Fruit fly (Drosophila melanogaster): ENCODE results near the gene CG12480.

CG12480 gene

DNA sequence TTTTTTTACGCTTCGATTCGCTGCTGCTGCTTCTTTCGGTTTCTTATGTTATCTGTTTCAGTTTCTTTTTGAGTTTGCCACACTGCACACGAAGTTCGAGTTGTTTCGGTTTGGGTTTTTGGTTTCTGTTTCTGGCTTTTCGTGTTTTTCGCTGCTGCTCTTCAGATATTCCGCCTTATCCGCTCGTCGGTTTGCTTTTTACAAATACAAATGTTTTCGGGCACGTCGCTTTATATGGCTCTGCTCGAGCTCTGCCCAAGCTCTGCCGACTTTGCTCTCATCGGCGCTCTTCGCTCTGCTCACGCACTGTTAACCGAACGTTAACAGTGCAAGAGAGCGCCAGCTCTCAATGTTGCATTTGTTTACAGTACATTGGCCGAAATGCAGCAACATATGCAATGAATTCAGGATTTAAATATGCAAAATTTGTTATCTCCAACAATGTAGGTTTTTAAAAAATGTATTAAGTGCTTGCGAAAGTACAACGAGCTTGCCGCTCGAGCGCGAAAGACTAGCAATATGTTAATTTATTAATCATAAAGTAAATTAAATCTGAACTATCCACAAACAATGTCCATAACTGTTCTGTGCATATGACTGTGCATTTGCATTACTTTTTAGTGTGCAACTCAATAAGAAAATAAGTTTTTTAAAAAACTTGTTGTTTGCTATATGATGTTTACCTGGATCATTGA, 42.0 kb downstream of the CG12480 start (continued):
- TF ChIP-seq Lhr (GFP tag; optimal IDR thresholded peaks at IDR 0.05), result no peak
- TF ChIP-seq zen (tag; optimal IDR thresholded peaks at IDR 0.05), result no peak
- no peak for TF ChIP-seq CG14965 (GFP tag; optimal IDR thresholded peaks at IDR 0.05; ENCODE audit: borderline replicate concordance)
- TF ChIP-seq CG14860 (GFP tag; IDR thresholded peaks at IDR 0.05; ENCODE audit: partially characterized antibody), result no peak
- TF ChIP-seq gcm2 (GFP tag; optimal IDR thresholded peaks at IDR 0.05), result no peak
- peak; percentile 57; the same call in 2 of the 3 replicates for TF ChIP-seq CG17361 (GFP tag; IDR thresholded peaks at IDR 0.05)
- TF ChIP-seq CG34224 (GFP tag; IDR thresholded peaks at IDR 0.05; ENCODE audit: partially characterized antibody), result no peak
- peak; percentile 12 for TF ChIP-seq grau (tag; optimal IDR thresholded peaks at IDR 0.05)
- no peak for TF ChIP-seq btn (GFP tag; optimal IDR thresholded peaks at IDR 0.05)
- no peak for TF ChIP-seq CG1233 (GFP tag; optimal IDR thresholded peaks at IDR 0.05)
- no peak for TF ChIP-seq wek (GFP tag; optimal IDR thresholded peaks at IDR 0.05)
- TF ChIP-seq caup (GFP tag; optimal IDR thresholded peaks at IDR 0.05; ENCODE audit: severe bottlenecking), result peak; percentile 1
- no peak for TF ChIP-seq ab (GFP tag; optimal IDR thresholded peaks at IDR 0.05)
- no peak for TF ChIP-seq CG16779 (GFP tag; IDR thresholded peaks at IDR 0.05)
- no peak for TF ChIP-seq ci (GFP tag; IDR thresholded peaks at IDR 0.05)
- no peak for TF ChIP-seq z (GFP tag; IDR thresholded peaks at IDR 0.05)
- TF ChIP-seq dpn (GFP tag; optimal IDR thresholded peaks at IDR 0.05), result no peak
- TF ChIP-seq chm (GFP tag; IDR thresholded peaks at IDR 0.05), result peak; percentile 80
- TF ChIP-seq CG17912 (GFP tag; optimal IDR thresholded peaks at IDR 0.05), result no peak
- TF ChIP-seq lov (optimal IDR thresholded peaks at IDR 0.05), result no peak
- no peak for TF ChIP-seq lov (GFP tag; IDR thresholded peaks at IDR 0.05)
- TF ChIP-seq sc (optimal IDR thresholded peaks at IDR 0.05), result no peak
- no peak for TF ChIP-seq sc (GFP tag; optimal IDR thresholded peaks at IDR 0.05)
- TF ChIP-seq BtbVII (GFP tag; optimal IDR thresholded peaks at IDR 0.05), result no peak
- no peak for TF ChIP-seq CG4707 (GFP tag; optimal IDR thresholded peaks at IDR 0.05)
- TF ChIP-seq Sox102F (GFP tag; optimal IDR thresholded peaks at IDR 0.05), result peak; percentile 11
- TF ChIP-seq CG3407 (GFP tag; optimal IDR thresholded peaks at IDR 0.05), result no peak
- no peak for TF ChIP-seq Bdp1 (GFP tag; optimal IDR thresholded peaks at IDR 0.05)
- no peak for TF ChIP-seq kay (GFP tag; optimal IDR thresholded peaks at IDR 0.05)
- peak; percentile 1 for TF ChIP-seq sqz (GFP tag; optimal IDR thresholded peaks at IDR 0.05)
- no peak for TF ChIP-seq MESR4 (GFP tag; optimal IDR thresholded peaks at IDR 0.05)
- TF ChIP-seq twi (tag; optimal IDR thresholded peaks at IDR 0.05), result no peak
- no peak for TF ChIP-seq her (GFP tag; optimal IDR thresholded peaks at IDR 0.05)
- TF ChIP-seq Adf1 (GFP tag; IDR thresholded peaks at IDR 0.05), result peak; percentile 90
- no peak for TF ChIP-seq HLH54F (GFP tag; optimal IDR thresholded peaks at IDR 0.05)
- no peak for TF ChIP-seq abd-A (tag; optimal IDR thresholded peaks at IDR 0.05)
- TF ChIP-seq CG11456 (GFP tag; IDR thresholded peaks at IDR 0.05), result no peak
- TF ChIP-seq bbx (GFP tag; IDR thresholded peaks at IDR 0.05; ENCODE audit: partially characterized antibody), result peak; percentile 45; the same call in 1 of the 2 replicates
- TF ChIP-seq BEAF-32 (GFP tag; optimal IDR thresholded peaks at IDR 0.05), result no peak
- TF ChIP-seq cato (GFP tag; optimal IDR thresholded peaks at IDR 0.05; ENCODE audit: borderline replicate concordance), result no peak
- no peak for TF ChIP-seq Fer1 (GFP tag; optimal IDR thresholded peaks at IDR 0.05)
- TF ChIP-seq CG2678 (tag; optimal IDR thresholded peaks at IDR 0.05), result peak; percentile 9
- peak; percentile 14 for TF ChIP-seq Sox100B (GFP tag; optimal IDR thresholded peaks at IDR 0.05)
- TF ChIP-seq Deaf1 (tag; optimal IDR thresholded peaks at IDR 0.05), result peak; percentile 76
- TF ChIP-seq CG30020 (tag; optimal IDR thresholded peaks at IDR 0.05), result no peak
- peak; percentile 23 for TF ChIP-seq CG3838 (GFP tag; optimal IDR thresholded peaks at IDR 0.05)
- no peak for TF ChIP-seq Nf-YA (GFP tag; IDR thresholded peaks at IDR 0.05)
- peak; percentile 6 for TF ChIP-seq tio (GFP tag; optimal IDR thresholded peaks at IDR 0.05)
- no peak for TF ChIP-seq CG15479 (GFP tag; optimal IDR thresholded peaks at IDR 0.05)
- TF ChIP-seq Opbp (GFP tag; IDR thresholded peaks at IDR 0.05; ENCODE audit: partially characterized antibody), result peak; percentile 45; the same call in 1 of the 3 replicates
